Worm (Caenorhabditis elegans) whole organism, L2 larva: ENCODE measurements around the gene F25E5.9.

Experiments used
- ceh-16 ChIP-seq: fragments of 150-350 bp; optimal IDR thresholded peaks from 2 replicates; lab custom pipeline; 2014; ENCODE audit warnings: missing biosample characterization, missing genetic modification characterization
- lsy-2 ChIP-seq, 2 experiments: fragments of 150-350 bp in 1 of 2; sonication (generic microtip) in 1 of 2; optimal IDR thresholded peaks; 2 replicates each; lab custom pipeline; 2014 to 2017; ENCODE audit warnings: missing biosample characterization in 2 of 2, missing genetic modification characterization in 2 of 2
- nhr-11 ChIP-seq: fragments of 150-350 bp; optimal IDR thresholded peaks from 2 replicates; lab custom pipeline; 2014; ENCODE audit warnings: missing biosample characterization, missing genetic modification characterization
- nhr-12 ChIP-seq: fragments of 150-350 bp; optimal IDR thresholded peaks from 2 replicates; lab custom pipeline; 2014; ENCODE audit warnings: missing biosample characterization, missing genetic modification characterization
- nhr-6 ChIP-seq: fragments of 150-350 bp; optimal IDR thresholded peaks from 2 replicates; lab custom pipeline; 2014; ENCODE audit warnings: missing biosample characterization, missing genetic modification characterization
- skn-1 ChIP-seq: sonication (generic microtip); optimal IDR thresholded peaks from 2 replicates; lab custom pipeline; 2017; ENCODE audit warnings: missing biosample characterization, missing genetic modification characterization
- unc-62 ChIP-seq: fragments of 150-350 bp; optimal IDR thresholded peaks from 2 replicates; lab custom pipeline; 2014; ENCODE audit warnings: missing biosample characterization, missing genetic modification reagents, missing genetic modification characterization
- zag-1 ChIP-seq: fragments of 150-350 bp; optimal IDR thresholded peaks from 2 replicates; lab custom pipeline; 2014; ENCODE audit warnings: missing biosample characterization, missing genetic modification characterization

DNA sequence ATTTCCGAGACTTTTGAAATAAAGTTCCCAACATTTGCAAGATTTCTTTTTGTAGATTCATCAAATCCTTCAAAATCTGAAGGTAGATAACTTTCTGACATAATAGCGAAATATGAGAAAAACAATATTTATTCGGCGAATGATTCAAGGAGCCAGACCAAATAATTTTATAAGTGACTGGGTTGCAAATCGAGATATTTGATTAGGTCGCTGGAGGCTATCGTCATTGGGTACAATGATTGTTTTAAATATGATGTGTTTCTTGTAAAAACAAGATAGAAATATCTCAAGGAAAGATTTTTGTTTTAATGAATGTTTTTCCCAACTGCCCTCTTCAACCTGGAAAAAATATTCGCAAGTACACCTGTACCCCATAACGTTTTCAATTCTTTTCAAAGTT, 8.8 kb downstream of the F25E5.9 start, which contains the start of gene srw-69:
- no peak for TF ChIP-seq nhr-6 (tag; lab: Kevin White, UChicago)
- no peak for TF ChIP-seq ceh-16
- no peak for TF ChIP-seq nhr-11 (tag; lab: Kevin White, UChicago)
- no peak for TF ChIP-seq lsy-2 (tag; optimal IDR thresholded peaks at IDR 0.05; lab: Kevin White, UChicago)
- TF ChIP-seq skn-1 (tag; lab: Kevin White, UChicago): no peak
- TF ChIP-seq zag-1 (tag; lab: Kevin White, UChicago): no peak
- TF ChIP-seq nhr-12: no peak
- TF ChIP-seq unc-62 (GFP tag; lab: Kevin White, UChicago): no peak
